Fruit fly (Drosophila melanogaster): Measurements from ENCODE around the gene baz.

The baz gene

dm6 chrX:17237421-17237820, 77.6 kb downstream of the baz start:
- TF ChIP-seq CG32006 (GFP tag; optimal IDR thresholded peaks at IDR 0.05) (peak; percentile 90), CG8632 (GFP tag; optimal IDR thresholded peaks at IDR 0.05) (peak; percentile 71), CG3919 (GFP tag; optimal IDR thresholded peaks at IDR 0.05) (peak; percentile 77), Met (GFP tag; optimal IDR thresholded peaks at IDR 0.05) (peak; percentile 55), CG6854 (GFP tag; optimal IDR thresholded peaks at IDR 0.05) (no peak), CG6792 (GFP tag; optimal IDR thresholded peaks at IDR 0.05) (peak; percentile 70), Ets96B (tag; optimal IDR thresholded peaks at IDR 0.05) (peak; percentile 62), dsx (GFP tag; optimal IDR thresholded peaks at IDR 0.05; ENCODE audit: poor library complexity, severe bottlenecking) (peak; percentile 70), spab (GFP tag; optimal IDR thresholded peaks at IDR 0.05) (peak; percentile 55), vri (GFP tag; optimal IDR thresholded peaks at IDR 0.05) (no peak), Sox14 (GFP tag; optimal IDR thresholded peaks at IDR 0.05) (peak; percentile 41), CG8119 (GFP tag; IDR thresholded peaks at IDR 0.05) (peak; percentile 89), fd59A (GFP tag; optimal IDR thresholded peaks at IDR 0.05) (peak; percentile 46), Gug (GFP tag; IDR thresholded peaks at IDR 0.05) (no peak; the same call in 1 of the 2 replicates), CG7368 (GFP tag; optimal IDR thresholded peaks at IDR 0.05) (peak; percentile 63), Eip78C (GFP tag) (peak; percentile 92), CG1621 (tag; optimal IDR thresholded peaks at IDR 0.05) (peak; percentile 2), Sox15 (GFP tag; optimal IDR thresholded peaks at IDR 0.05) (peak; percentile 23), net (GFP tag; optimal IDR thresholded peaks at IDR 0.05) (peak; percentile 78), CG6808 (GFP tag; optimal IDR thresholded peaks at IDR 0.05) (peak; percentile 70), CG16779 (tag; optimal IDR thresholded peaks at IDR 0.05) (no peak), CG31627 (GFP tag; optimal IDR thresholded peaks at IDR 0.05) (peak; percentile 19), Hr38 (GFP tag; optimal IDR thresholded peaks at IDR 0.05) (no peak), Hr39 (GFP tag; optimal IDR thresholded peaks at IDR 0.05) (no peak), CG8319 (GFP tag; optimal IDR thresholded peaks at IDR 0.05) (peak; percentile 51), lz (GFP tag; optimal IDR thresholded peaks at IDR 0.05) (peak; percentile 28), pdm3 (GFP tag; optimal IDR thresholded peaks at IDR 0.05) (peak; percentile 70), cyc (GFP tag; optimal IDR thresholded peaks at IDR 0.05) (peak; percentile 21), Eip75B (GFP tag; optimal IDR thresholded peaks at IDR 0.05) (peak; percentile 38), svp (GFP tag) (peak; percentile 55), CG10669 (GFP tag; optimal IDR thresholded peaks at IDR 0.05) (no peak), OdsH (GFP tag; optimal IDR thresholded peaks at IDR 0.05) (peak; percentile 72), esn (GFP tag; optimal IDR thresholded peaks at IDR 0.05) (peak; percentile 61), Smox (GFP tag; optimal IDR thresholded peaks at IDR 0.05) (peak; percentile 32), CG4318 (GFP tag; optimal IDR thresholded peaks at IDR 0.05) (peak; percentile 79), Blimp-1 (GFP tag; optimal IDR thresholded peaks at IDR 0.05) (no peak), CG6276 (GFP tag; optimal IDR thresholded peaks at IDR 0.05) (peak; percentile 78), fkh (GFP tag; optimal IDR thresholded peaks at IDR 0.05) (no peak), CG10631 (GFP tag; optimal IDR thresholded peaks at IDR 0.05) (peak; percentile 73), CG11762 (GFP tag; optimal IDR thresholded peaks at IDR 0.05; ENCODE audit: insufficient read depth) (peak; percentile 63), dac (GFP tag; optimal IDR thresholded peaks at IDR 0.05) (peak; percentile 49), CG34406 (GFP tag; optimal IDR thresholded peaks at IDR 0.05) (peak; percentile 67), topi (GFP tag; optimal IDR thresholded peaks at IDR 0.05) (peak; percentile 46), CG11294 (GFP tag; IDR thresholded peaks at IDR 0.05) (no peak), Ets21C (GFP tag; optimal IDR thresholded peaks at IDR 0.05) (no peak), CG11902 (GFP tag; optimal IDR thresholded peaks at IDR 0.05) (peak; percentile 13), eg (GFP tag; IDR thresholded peaks at IDR 0.05) (peak; percentile 74), CG6163 (GFP tag; IDR thresholded peaks at IDR 0.05) (peak; percentile 62), salr (GFP tag; optimal IDR thresholded peaks at IDR 0.05) (peak in 1 of 2 experiments; percentile 77), fd85E (GFP tag; optimal IDR thresholded peaks at IDR 0.05) (no peak), CG3032 (tag; optimal IDR thresholded peaks at IDR 0.05) (peak; percentile 67), CG9139 (GFP tag; optimal IDR thresholded peaks at IDR 0.05) (peak; percentile 18), achi (GFP tag; optimal IDR thresholded peaks at IDR 0.05) (peak; percentile 77)

Measured in whole organism, prepupa.